Fruit fly (Drosophila melanogaster): ENCODE data around the gene HemK1.

DNA sequence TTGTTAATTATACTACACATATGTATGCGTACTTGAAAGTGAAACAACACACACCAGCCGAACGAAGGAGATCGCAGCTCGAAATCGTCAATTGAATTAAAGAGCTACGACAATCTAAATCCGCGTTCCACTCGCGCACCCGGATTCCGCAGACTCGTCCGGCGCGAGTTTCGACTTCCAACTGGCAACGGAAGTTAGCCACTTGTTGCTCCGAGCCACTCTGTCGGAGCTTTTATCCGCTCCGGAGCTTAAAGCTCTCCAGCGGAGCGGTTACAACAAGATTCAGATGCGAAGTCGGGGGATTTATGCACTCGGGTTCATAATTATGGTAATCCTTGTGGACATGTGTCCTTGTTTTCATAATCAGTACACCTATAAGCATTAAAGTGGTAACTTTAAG is 2.0 kb downstream of the HemK1 start, which contains the start of gene Rchy1:
- TF ChIP-seq CG4318 (GFP tag; optimal IDR thresholded peaks at IDR 0.05) (no peak), Hr39 (GFP tag; optimal IDR thresholded peaks at IDR 0.05) (no peak), acj6 (GFP tag; optimal IDR thresholded peaks at IDR 0.05) (no peak), Blimp-1 (GFP tag; optimal IDR thresholded peaks at IDR 0.05) (no peak), fd59A (GFP tag; optimal IDR thresholded peaks at IDR 0.05) (no peak), CG7368 (GFP tag; optimal IDR thresholded peaks at IDR 0.05) (no peak), CG8119 (GFP tag; IDR thresholded peaks at IDR 0.05) (peak; percentile 48; the same call in 1 of the 3 replicates), CG6792 (GFP tag; optimal IDR thresholded peaks at IDR 0.05) (no peak)
